Worm (Caenorhabditis elegans) whole organism, midembryonic: ENCODE measurements around the gene parg-2.

Source experiments
- cog-1 ChIP-seq: sonication (generic microtip); optimal IDR thresholded peaks from 2 replicates; lab custom pipeline; 2016; ENCODE audit warnings: missing genetic modification characterization, missing compliant biosample characterization
- flt-1 ChIP-seq: fragments of 200-800 bp; sonication (Bioruptor generic); IDR thresholded peaks from 2 replicates; pipeline ENCODE4 v1.3.6; 2022; ENCODE audit warnings: missing genetic modification characterization, missing compliant biosample characterization
- klf-2 ChIP-seq: fragments of 200-800 bp; sonication (Bioruptor generic); conservative IDR thresholded peaks from 2 replicates; pipeline ENCODE4 v1.3.6; 2022; ENCODE audit warnings: missing genetic modification reagents, missing genetic modification characterization, missing compliant biosample characterization
- med-1 ChIP-seq: sonication (generic microtip); optimal IDR thresholded peaks from 2 replicates; lab custom pipeline; 2017; ENCODE audit warnings: missing genetic modification characterization, mild to moderate bottlenecking, missing compliant biosample characterization, antibody characterized with exemption, missing genetic modification reagents; ENCODE audit not compliant: insufficient read depth
- ztf-23 ChIP-seq: fragments of 200-800 bp; sonication (Bioruptor generic); IDR thresholded peaks from 2 replicates; pipeline ENCODE4 v1.3.6; 2022; ENCODE audit warnings: missing genetic modification reagents, missing genetic modification characterization, missing compliant biosample characterization

- TF ChIP-seq med-1 (GFP tag; lab: Kevin White, UChicago) (no peak), cog-1 (tag; lab: Kevin White, UChicago) (no peak), ztf-23 (GFP tag; lab: Robert Waterston, UW) (no peak), flt-1 (no peak), klf-2 (GFP tag; lab: Robert Waterston, UW) (no peak)
Observed at ce11 chrIV:8668635-8669034, 46.3 kb downstream of the parg-2 start, which contains the start of gene cdh-5.
